Worm (Caenorhabditis elegans) whole organism, L4/young adult: ENCODE measurements around the gene Y7A5A.7.

Experiments
- dao-5 ChIP-seq: sonication (generic microtip); optimal IDR thresholded peaks from 2 replicates; lab custom pipeline; 2016; ENCODE audit warnings: missing genotype, missing genetic modification characterization, moderate library complexity, missing compliant biosample characterization
- him-1 ChIP-seq: sonication (generic microtip); optimal IDR thresholded peaks from 2 replicates; lab custom pipeline; 2016; ENCODE audit warnings: missing genotype, missing genetic modification reagents, missing genetic modification characterization, missing compliant biosample characterization

- TF ChIP-seq dao-5 (tag; lab: Kevin White, UChicago): no peak
- no peak for TF ChIP-seq him-1 (tag; lab: Kevin White, UChicago)
These were observed 40.4 kb upstream of the Y7A5A.7 start for ce11 chrX:15844330-15844729.
